Worm (Caenorhabditis elegans) whole organism, L4/young adult: ENCODE measurements around the gene gei-6.

Experiments
- W03F9.2 ChIP-seq: fragments of 150-350 bp; optimal IDR thresholded peaks from 2 replicates; lab custom pipeline; 2014; ENCODE audit warnings: missing biosample characterization, missing genetic modification characterization
- dao-5 ChIP-seq: sonication (generic microtip); optimal IDR thresholded peaks from 2 replicates; lab custom pipeline; 2016; ENCODE audit warnings: missing genotype, missing genetic modification characterization, moderate library complexity, missing compliant biosample characterization

ce11 chrV:7218988-7219387 is 11.7 kb downstream of the gei-6 start, which contains the start of gene C13F10.5:
- TF ChIP-seq dao-5 (tag; lab: Kevin White, UChicago) (no peak), W03F9.2 (no peak)
